Worm (Caenorhabditis elegans) whole organism, young adult: ENCODE data around the gene btb-10.
"Not testable (repeated sequence)": the region's sequence is repeated elsewhere in the genome, so short reads cannot be mapped to it uniquely, and the experiment has no call there.

Experiments
- F39B2.1 ChIP-seq: fragments of 200-800 bp; sonication (Bioruptor generic); IDR thresholded peaks from 2 replicates; pipeline ENCODE4 v1.3.6; 2022; ENCODE audit warnings: missing genetic modification reagents, missing genetic modification characterization, missing compliant biosample characterization
- rpc-1 ChIP-seq, 2 experiments: fragments of 150-350 bp in 1 of 2; sonication (generic microtip) in 1 of 2; optimal IDR thresholded peaks; 2 replicates each; lab custom pipeline; 2014 to 2018; ENCODE audit warnings: missing biosample characterization in 1 of 2, missing genetic modification characterization in 1 of 2, missing genetic modification reagents in 1 of 2, missing genotype in 1 of 2
- zfh-2 ChIP-seq: fragments of 200-800 bp; sonication (Bioruptor generic); conservative IDR thresholded peaks from 2 replicates; pipeline ENCODE4 v1.3.6; 2022; ENCODE audit warnings: missing genetic modification reagents, missing genetic modification characterization, missing compliant biosample characterization

The btb-10 gene

DNA sequence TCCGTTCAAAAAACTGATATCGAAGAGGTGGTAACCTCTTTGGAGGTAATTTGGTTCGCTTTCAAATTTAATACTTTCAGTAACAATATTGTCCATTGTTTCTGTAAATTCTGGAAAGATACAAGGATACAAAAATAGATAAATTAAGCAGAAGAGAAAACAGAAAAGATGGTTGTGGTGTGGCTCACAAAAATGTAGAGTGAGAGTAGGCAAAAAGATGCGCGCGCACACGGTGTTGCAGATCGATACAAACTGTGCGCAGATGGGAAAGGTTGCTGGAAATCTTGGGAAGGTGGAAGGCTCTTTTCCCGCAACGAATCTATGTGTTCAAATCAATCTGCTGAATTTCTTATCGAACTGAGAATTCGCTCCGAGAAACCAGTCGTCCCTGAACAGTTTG, 35.9 kb downstream of the btb-10 start, which contains the start of gene btb-11:
Gene btb-11, minus strand, starts transcription at position 101 of the 400 bp plus-strand sequence.
- not testable (repeated sequence) for TF ChIP-seq rpc-1 (optimal IDR thresholded peaks at IDR 0.05; lab: Kevin White, UChicago); rpc-1 (tag; optimal IDR thresholded peaks at IDR 0.05; lab: Kevin White, UChicago); F39B2.1 (GFP tag; lab: Robert Waterston, UW); zfh-2 (GFP tag; lab: Robert Waterston, UW)
- TF ChIP-seq, all 124 proteins: peak for 0; not testable (repeated sequence) for 124
